Fruit fly (Drosophila melanogaster) whole organism, embryonic: ENCODE measurements around the gene Ccdc114.

Experiments used
- Asciz ChIP-seq: fragments of 200-800 bp; sonication (Bioruptor generic); optimal IDR thresholded peaks from 2 replicates; lab custom pipeline; 2017; ENCODE audit warnings: missing biosample characterization, mild to moderate bottlenecking, missing genetic modification characterization, missing genetic modification reagents
- Atf6 ChIP-seq: fragments of 200-800 bp; sonication (Bioruptor generic); IDR thresholded peaks from 2 replicates; pipeline ENCODE4 v1.3.6; 2022; ENCODE audit warnings: missing biosample characterization, missing genetic modification characterization
- CG10267 ChIP-seq: fragments of 200-800 bp; sonication (Bioruptor generic); optimal IDR thresholded peaks from 2 replicates; lab custom pipeline; 2018; ENCODE audit warnings: missing biosample characterization, mild to moderate bottlenecking, missing genetic modification characterization, moderate library complexity
- CG12299 ChIP-seq: fragments of 200-800 bp; sonication (Bioruptor generic); optimal IDR thresholded peaks from 2 replicates; lab custom pipeline; 2018; ENCODE audit warnings: missing biosample characterization, mild to moderate bottlenecking, missing genetic modification characterization
- CG14441 ChIP-seq: fragments of 200-800 bp; sonication (Bioruptor generic); IDR thresholded peaks from 2 replicates; pipeline ENCODE4 v1.3.6; 2022; ENCODE audit warnings: missing biosample characterization, missing genetic modification characterization
- CG1647 ChIP-seq: fragments of 200-800 bp; sonication (Bioruptor generic); optimal IDR thresholded peaks from 3 replicates; lab custom pipeline; 2016; ENCODE audit warnings: missing biosample characterization, missing genetic modification characterization
- CG17612 ChIP-seq: fragments of 200-800 bp; sonication (Bioruptor generic); IDR thresholded peaks from 2 replicates; pipeline ENCODE4 v1.3.6; 2022; ENCODE audit warnings: missing biosample characterization, missing genetic modification characterization
- CG18011 ChIP-seq: fragments of 200-800 bp; sonication (Bioruptor generic); optimal IDR thresholded peaks from 2 replicates; lab custom pipeline; 2017; ENCODE audit warnings: missing biosample characterization, missing genetic modification characterization, mild to moderate bottlenecking, moderate library complexity, missing genotype
- CG2678 ChIP-seq: fragments of 200-800 bp; sonication (Bioruptor generic); optimal IDR thresholded peaks from 3 replicates; lab custom pipeline; 2019; ENCODE audit warnings: missing biosample characterization, mild to moderate bottlenecking, missing genetic modification characterization, moderate library complexity
- CG30403 ChIP-seq: fragments of 200-800 bp; sonication (Bioruptor generic); optimal IDR thresholded peaks from 3 replicates; lab custom pipeline; 2016; ENCODE audit warnings: missing biosample characterization, missing genetic modification characterization
- CG3163 ChIP-seq: fragments of 200-800 bp; sonication (Bioruptor generic); optimal IDR thresholded peaks from 3 replicates; lab custom pipeline; 2016; ENCODE audit warnings: missing biosample characterization, missing genetic modification characterization
- CG4282 ChIP-seq: fragments of 200-800 bp; sonication (Bioruptor generic); optimal IDR thresholded peaks from 2 replicates; lab custom pipeline; 2016; ENCODE audit warnings: missing biosample characterization, missing genetic modification characterization
- CG7271 ChIP-seq: fragments of 200-800 bp; sonication (Bioruptor generic); optimal IDR thresholded peaks from 2 replicates; lab custom pipeline; 2018; ENCODE audit warnings: missing biosample characterization, mild to moderate bottlenecking, missing genetic modification characterization, moderate library complexity
- CG7745 ChIP-seq: fragments of 200-800 bp; sonication (Bioruptor generic); optimal IDR thresholded peaks from 2 replicates; lab custom pipeline; 2018; ENCODE audit warnings: missing biosample characterization, mild to moderate bottlenecking, missing genetic modification characterization, moderate library complexity
- CG7786 ChIP-seq: fragments of 200-800 bp; sonication (Bioruptor generic); optimal IDR thresholded peaks from 2 replicates; lab custom pipeline; 2016; ENCODE audit warnings: missing biosample characterization, missing genetic modification characterization
- CG9215 ChIP-seq: fragments of 200-800 bp; sonication (Bioruptor generic); IDR thresholded peaks from 2 replicates; pipeline ENCODE4 v1.3.6; 2022; ENCODE audit warnings: missing biosample characterization, missing genetic modification characterization
- CrebB ChIP-seq: fragments of 200-800 bp; sonication (Bioruptor generic); optimal IDR thresholded peaks from 3 replicates; lab custom pipeline; 2018; ENCODE audit warnings: missing biosample characterization, mild to moderate bottlenecking, missing genetic modification characterization
- Dref ChIP-seq: fragments of 200-800 bp; sonication (Bioruptor generic); IDR thresholded peaks from 2 replicates; pipeline ENCODE4 v1.3.6; 2022; ENCODE audit warnings: missing biosample characterization, missing genetic modification characterization
- Eip74EF ChIP-seq, 2 experiments: fragments of 200-800 bp in 1 of 2; fragments of >200 bp in 1 of 2; sonication (Bioruptor generic) in 1 of 2; optimal IDR thresholded peaks; 2 replicates each; lab custom pipeline; 2017 to 2019; ENCODE audit warnings: missing biosample characterization in 2 of 2, missing genetic modification characterization in 2 of 2, mild to moderate bottlenecking in 1 of 2, moderate library complexity in 1 of 2
- Gsc ChIP-seq: fragments of 200-800 bp; sonication (Bioruptor generic); IDR thresholded peaks from 2 replicates; pipeline ENCODE4 v1.3.6; 2022; ENCODE audit warnings: missing biosample characterization, missing genetic modification characterization
- HLH3B ChIP-seq: fragments of 200-800 bp; sonication (Bioruptor generic); IDR thresholded peaks from 2 replicates; pipeline ENCODE4 v1.3.6; 2022; ENCODE audit warnings: missing biosample characterization, missing genetic modification characterization
- HLH54F ChIP-seq: fragments of 200-800 bp; sonication (Bioruptor generic); optimal IDR thresholded peaks from 3 replicates; lab custom pipeline; 2016; ENCODE audit warnings: missing biosample characterization, missing genetic modification characterization
- Hand ChIP-seq: fragments of 200-800 bp; sonication (Bioruptor generic); optimal IDR thresholded peaks from 2 replicates; lab custom pipeline; 2017; ENCODE audit warnings: mild to moderate bottlenecking, missing biosample characterization, missing genetic modification reagents, missing genetic modification characterization
- HmgZ ChIP-seq: fragments of 200-800 bp; sonication (Bioruptor generic); optimal IDR thresholded peaks from 2 replicates; lab custom pipeline; 2018; ENCODE audit warnings: missing biosample characterization, mild to moderate bottlenecking, missing genetic modification characterization
- Hsf ChIP-seq: fragments of 200-800 bp; sonication (Bioruptor generic); optimal IDR thresholded peaks from 3 replicates; lab custom pipeline; 2016; ENCODE audit warnings: missing biosample characterization, missing genetic modification characterization
- Jarid2 ChIP-seq: fragments of 200-800 bp; sonication (Bioruptor generic); optimal IDR thresholded peaks from 3 replicates; lab custom pipeline; 2017; ENCODE audit warnings: mild to moderate bottlenecking, missing biosample characterization, missing genetic modification reagents, missing genetic modification characterization
- Mrtf ChIP-seq: fragments of 200-800 bp; sonication (Bioruptor generic); IDR thresholded peaks from 3 replicates; pipeline ENCODE4 v1.3.6; 2022; ENCODE audit warnings: missing biosample characterization, missing genetic modification characterization
- Opbp ChIP-seq: fragments of 200-800 bp; sonication (Bioruptor generic); IDR thresholded peaks from 3 replicates; pipeline ENCODE4 v1.3.6; 2022; ENCODE audit warnings: missing biosample characterization, missing genetic modification characterization; ENCODE audit not compliant: partially characterized antibody
- Taf1 ChIP-seq: fragments of 200-800 bp; sonication (Bioruptor generic); IDR thresholded peaks from 2 replicates; pipeline ENCODE4 v1.3.6; 2022; ENCODE audit warnings: missing biosample characterization, missing genetic modification characterization
- Trl ChIP-seq, 3 experiments: fragments of >200 bp in 2 of 3; fragments of 200-800 bp in 1 of 3; sonication (Bioruptor generic) in 1 of 3; optimal IDR thresholded peaks; 2 replicates in 1 of 3; 3 replicates in 2 of 3; lab custom pipeline; 2016 to 2017; ENCODE audit warnings: missing biosample characterization in 1 of 3, missing genetic modification characterization in 1 of 3
- amos ChIP-seq: fragments of 200-800 bp; sonication (Bioruptor generic); IDR thresholded peaks from 2 replicates; pipeline ENCODE4 v1.3.6; 2022; ENCODE audit warnings: missing biosample characterization, missing genetic modification characterization; ENCODE audit not compliant: partially characterized antibody
- btn ChIP-seq: fragments of 200-800 bp; sonication (Bioruptor generic); optimal IDR thresholded peaks from 2 replicates; lab custom pipeline; 2016; ENCODE audit warnings: missing biosample characterization, missing genetic modification characterization
- chif ChIP-seq, 2 experiments: fragments of 200-800 bp; sonication (Bioruptor generic); optimal IDR thresholded peaks; 3 replicates each; lab custom pipeline; 2016; ENCODE audit warnings: missing biosample characterization in 2 of 2, missing genetic modification characterization in 2 of 2
- dmrt99B ChIP-seq: fragments of 200-800 bp; sonication (Bioruptor generic); optimal IDR thresholded peaks from 2 replicates; lab custom pipeline; 2018; ENCODE audit warnings: missing biosample characterization, mild to moderate bottlenecking, missing genetic modification characterization, moderate library complexity
- ems ChIP-seq: fragments of 200-800 bp; sonication (Bioruptor generic); optimal IDR thresholded peaks from 3 replicates; lab custom pipeline; 2016; ENCODE audit warnings: missing biosample characterization, missing genetic modification characterization
- fd64A ChIP-seq: fragments of 200-800 bp; sonication (Bioruptor generic); optimal IDR thresholded peaks from 3 replicates; lab custom pipeline; 2018; ENCODE audit warnings: missing biosample characterization, mild to moderate bottlenecking, missing genetic modification characterization
- jumu ChIP-seq: fragments of 200-800 bp; sonication (Bioruptor generic); optimal IDR thresholded peaks from 3 replicates; lab custom pipeline; 2016; ENCODE audit warnings: missing biosample characterization, missing genetic modification characterization
- kay ChIP-seq: fragments of 200-800 bp; sonication (Bioruptor generic); optimal IDR thresholded peaks from 2 replicates; lab custom pipeline; 2016; ENCODE audit warnings: missing biosample characterization, missing genetic modification characterization
- kni ChIP-seq: fragments of 200-800 bp; sonication (Bioruptor generic); optimal IDR thresholded peaks from 3 replicates; lab custom pipeline; 2017; ENCODE audit warnings: mild to moderate bottlenecking, missing biosample characterization, missing genetic modification reagents, missing genetic modification characterization
- lilli ChIP-seq: fragments of 200-800 bp; sonication (Bioruptor generic); optimal IDR thresholded peaks from 3 replicates; lab custom pipeline; 2016; ENCODE audit warnings: missing biosample characterization, missing genetic modification characterization
- nerfin-2 ChIP-seq: fragments of 200-800 bp; sonication (Bioruptor generic); IDR thresholded peaks from 2 replicates; pipeline ENCODE4 v1.3.6; 2022; ENCODE audit warnings: missing biosample characterization, missing genetic modification characterization; ENCODE audit not compliant: partially characterized antibody
- nmo ChIP-seq: fragments of 200-800 bp; sonication (Bioruptor generic); optimal IDR thresholded peaks from 2 replicates; lab custom pipeline; 2018; ENCODE audit warnings: missing biosample characterization, mild to moderate bottlenecking, missing genetic modification characterization, moderate library complexity
- pb ChIP-seq: fragments of 200-800 bp; sonication (Bioruptor generic); optimal IDR thresholded peaks from 3 replicates; lab custom pipeline; 2016; ENCODE audit warnings: missing biosample characterization, missing genetic modification characterization
- pfk ChIP-seq: fragments of 200-800 bp; sonication (Bioruptor generic); optimal IDR thresholded peaks from 2 replicates; lab custom pipeline; 2018; ENCODE audit warnings: missing biosample characterization, mild to moderate bottlenecking, missing genetic modification characterization, moderate library complexity
- pnt ChIP-seq: fragments of 200-800 bp; sonication (Bioruptor generic); optimal IDR thresholded peaks from 3 replicates; lab custom pipeline; 2016; ENCODE audit warnings: missing biosample characterization, missing genetic modification characterization
- psq ChIP-seq: fragments of 200-800 bp; sonication (Bioruptor generic); optimal IDR thresholded peaks from 2 replicates; lab custom pipeline; 2017; ENCODE audit warnings: missing biosample characterization, missing genetic modification characterization
- sima ChIP-seq: fragments of 200-800 bp; sonication (Bioruptor generic); optimal IDR thresholded peaks from 2 replicates; lab custom pipeline; 2016; ENCODE audit warnings: missing biosample characterization, missing genetic modification characterization
- so ChIP-seq: fragments of 200-800 bp; sonication (Bioruptor generic); IDR thresholded peaks from 3 replicates; pipeline ENCODE4 v1.3.6; 2022; ENCODE audit warnings: missing biosample characterization, missing genetic modification characterization
- sug ChIP-seq: fragments of 200-800 bp; optimal IDR thresholded peaks from 2 replicates; lab custom pipeline; 2019; ENCODE audit warnings: missing biosample characterization, mild to moderate bottlenecking, missing genetic modification characterization, moderate library complexity
- tx ChIP-seq: fragments of 200-800 bp; sonication (Bioruptor generic); optimal IDR thresholded peaks from 2 replicates; lab custom pipeline; 2016; ENCODE audit warnings: missing biosample characterization, missing genetic modification characterization

Ccdc114 gene

dm6 chr3R:16655000-16655493, 30.5 kb upstream of the Ccdc114 start (continued):
- TF ChIP-seq fd64A (GFP tag; lab: Kevin White, UChicago) (peak; percentile 15), Opbp (GFP tag; lab: Robert Waterston, UW) (no peak), kni (GFP tag; lab: Kevin White, UChicago) (peak; percentile 63), CG7786 (GFP tag; lab: Kevin White, UChicago) (no peak), CG1647 (no peak), CG30403 (GFP tag; lab: Kevin White, UChicago) (no peak), nmo (GFP tag; lab: Kevin White, UChicago) (no peak), Eip74EF (GFP tag; optimal IDR thresholded peaks at IDR 0.05; lab: Kevin White, UChicago) (peak in 1 of 2 experiments; percentile 75), CG4282 (GFP tag; lab: Kevin White, UChicago) (no peak), Atf6 (no peak), Taf1 (GFP tag; lab: Robert Waterston, UW) (no peak), amos (GFP tag; lab: Robert Waterston, UW) (peak; percentile 11; the same call in 1 of the 2 replicates), pfk (GFP tag; lab: Kevin White, UChicago) (peak; percentile 20), CG2678 (tag; lab: Kevin White, UChicago) (peak; percentile 40), CG9215 (GFP tag; lab: Robert Waterston, UW) (no peak), lilli (GFP tag; lab: Kevin White, UChicago) (no peak), so (no peak), Trl (optimal IDR thresholded peaks at IDR 0.05; lab: Kevin White, UChicago) (peak in 1 of 2 experiments; percentile 3), Trl (GFP tag; optimal IDR thresholded peaks at IDR 0.05; lab: Kevin White, UChicago) (no peak), CG18011 (GFP tag; lab: Kevin White, UChicago) (no peak), CG3163 (GFP tag; lab: Kevin White, UChicago) (no peak), Hsf (GFP tag; lab: Kevin White, UChicago) (no peak), Dref (GFP tag; lab: Robert Waterston, UW) (no peak), HmgZ (peak; percentile 21), jumu (no peak), CG12299 (peak; percentile 40), sug (tag; lab: Kevin White, UChicago) (peak; percentile 32)

dm6 chr3R:16652091-16652490, 27.6 kb upstream of the Ccdc114 start, which contains the start of gene CG14907:
Gene CG14907 (minus strand): TSS chr3R:16652319.
- TF ChIP-seq CG7745 (tag; lab: Kevin White, UChicago) = no peak
- no peak for TF ChIP-seq Taf1 (GFP tag; lab: Robert Waterston, UW)
- no peak for TF ChIP-seq CG7271 (tag; lab: Kevin White, UChicago)
- TF ChIP-seq Mrtf (GFP tag; lab: Robert Waterston, UW) = no peak
- no peak for TF ChIP-seq Hand (GFP tag; lab: Kevin White, UChicago)
- TF ChIP-seq CG14441 (GFP tag; lab: Robert Waterston, UW) = no peak
- no peak for TF ChIP-seq ems (GFP tag; lab: Kevin White, UChicago)
- TF ChIP-seq pnt (GFP tag; lab: Kevin White, UChicago) = no peak
- no peak for TF ChIP-seq CG17612 (GFP tag; lab: Robert Waterston, UW)
- TF ChIP-seq pb (GFP tag; lab: Kevin White, UChicago) = no peak
- no peak for TF ChIP-seq tx
- no peak for TF ChIP-seq btn
- no peak for TF ChIP-seq dmrt99B (tag; lab: Kevin White, UChicago)
- TF ChIP-seq nerfin-2 (GFP tag; lab: Robert Waterston, UW) = peak; percentile 65
- TF ChIP-seq Asciz = no peak
- no peak for TF ChIP-seq HLH3B (GFP tag; lab: Robert Waterston, UW)
- no peak for TF ChIP-seq CG30403 (GFP tag; lab: Kevin White, UChicago)
- TF ChIP-seq CG10267 = no peak
- no peak for TF ChIP-seq Gsc (GFP tag; lab: Robert Waterston, UW)
- peak; percentile 20 for TF ChIP-seq CrebB (tag; lab: Kevin White, UChicago)
- peak; percentile 91 for TF ChIP-seq kay (GFP tag; lab: Kevin White, UChicago)
- no peak for TF ChIP-seq Jarid2 (GFP tag; lab: Kevin White, UChicago)
- no peak for TF ChIP-seq psq
- TF ChIP-seq HLH54F (GFP tag; lab: Kevin White, UChicago) = no peak
- no peak for TF ChIP-seq jumu
- TF ChIP-seq chif (GFP tag; optimal IDR thresholded peaks at IDR 0.05; lab: Kevin White, UChicago) = no peak
- TF ChIP-seq sima (GFP tag; lab: Kevin White, UChicago) = no peak
